Worm (Caenorhabditis elegans) whole organism, late embryonic: ENCODE measurements around the gene str-103.

ENCODE experiments used
- C38D4.7 ChIP-seq: fragments of 200-800 bp; sonication (Bioruptor generic); optimal IDR thresholded peaks from 2 replicates; lab custom pipeline; 2018; ENCODE audit warnings: mild to moderate bottlenecking, missing genetic modification characterization, moderate library complexity, missing compliant biosample characterization
- F13H6.1 ChIP-seq: sonication (generic microtip); optimal IDR thresholded peaks from 2 replicates; lab custom pipeline; 2016; ENCODE audit warnings: missing genetic modification characterization, missing compliant biosample characterization
- K02D7.2 ChIP-seq: sonication (generic microtip); optimal IDR thresholded peaks from 2 replicates; lab custom pipeline; 2017; ENCODE audit warnings: mild to moderate bottlenecking, missing genetic modification characterization, missing compliant biosample characterization
- Y22D7AL.16 ChIP-seq: sonication (generic microtip); optimal IDR thresholded peaks from 2 replicates; lab custom pipeline; 2016; ENCODE audit warnings: missing genetic modification characterization, missing compliant biosample characterization
- ahr-1 ChIP-seq: sonication (generic microtip); optimal IDR thresholded peaks from 2 replicates; lab custom pipeline; 2016; ENCODE audit warnings: missing genetic modification characterization, missing compliant biosample characterization
- ceh-14 ChIP-seq: sonication (generic microtip); optimal IDR thresholded peaks from 2 replicates; lab custom pipeline; 2016; ENCODE audit warnings: missing genotype, missing genetic modification characterization, missing compliant biosample characterization
- ceh-19 ChIP-seq: fragments of 200-800 bp; sonication (Bioruptor generic); optimal IDR thresholded peaks from 2 replicates; lab custom pipeline; 2018; ENCODE audit warnings: mild to moderate bottlenecking, missing genetic modification characterization, missing compliant biosample characterization
- ceh-2 ChIP-seq: sonication (generic microtip); optimal IDR thresholded peaks from 2 replicates; lab custom pipeline; 2016; ENCODE audit warnings: missing genotype, missing genetic modification characterization, missing compliant biosample characterization
- ceh-24 ChIP-seq: sonication (generic microtip); optimal IDR thresholded peaks from 2 replicates; lab custom pipeline; 2016; ENCODE audit warnings: mild to moderate bottlenecking, missing genetic modification characterization, missing compliant biosample characterization
- ceh-30 ChIP-seq: fragments of 150-350 bp; optimal IDR thresholded peaks from 2 replicates; lab custom pipeline; 2014; ENCODE audit warnings: missing biosample characterization, missing genetic modification characterization
- ceh-31 ChIP-seq: sonication (generic microtip); optimal IDR thresholded peaks from 2 replicates; lab custom pipeline; 2016; ENCODE audit warnings: missing genetic modification characterization, missing compliant biosample characterization
- ceh-48 ChIP-seq: sonication (generic microtip); optimal IDR thresholded peaks from 2 replicates; lab custom pipeline; 2016; ENCODE audit warnings: missing genetic modification characterization, inconsistent platforms, missing compliant biosample characterization
- ceh-6 ChIP-seq: fragments of 200-800 bp; sonication (Bioruptor generic); optimal IDR thresholded peaks from 2 replicates; lab custom pipeline; 2018; ENCODE audit warnings: mild to moderate bottlenecking, missing genetic modification characterization, missing compliant biosample characterization
- dve-1 ChIP-seq: sonication (generic microtip); optimal IDR thresholded peaks from 2 replicates; lab custom pipeline; 2017; ENCODE audit warnings: antibody characterized with exemption, mild to moderate bottlenecking, missing genetic modification characterization, missing compliant biosample characterization
- elt-4 ChIP-seq: sonication (generic microtip); optimal IDR thresholded peaks from 2 replicates; lab custom pipeline; 2016; ENCODE audit warnings: missing genetic modification characterization, missing compliant biosample characterization
- ets-4 ChIP-seq: sonication (generic microtip); optimal IDR thresholded peaks from 2 replicates; lab custom pipeline; 2016; ENCODE audit warnings: missing genetic modification characterization, missing compliant biosample characterization
- fax-1 ChIP-seq: sonication (generic microtip); optimal IDR thresholded peaks from 2 replicates; lab custom pipeline; 2016; ENCODE audit warnings: missing genotype, missing genetic modification characterization, missing compliant biosample characterization
- fkh-10 ChIP-seq: fragments of 150-350 bp; optimal IDR thresholded peaks from 2 replicates; lab custom pipeline; 2014; ENCODE audit warnings: missing biosample characterization, missing genetic modification reagents, missing genetic modification characterization
- fkh-6 ChIP-seq: sonication (generic microtip); optimal IDR thresholded peaks from 2 replicates; lab custom pipeline; 2016; ENCODE audit warnings: missing genetic modification characterization, missing compliant biosample characterization
- hlh-15 ChIP-seq: sonication (generic microtip); optimal IDR thresholded peaks from 2 replicates; lab custom pipeline; 2016; ENCODE audit warnings: missing genetic modification characterization, missing compliant biosample characterization
- hlh-30 ChIP-seq: sonication (generic microtip); optimal IDR thresholded peaks from 2 replicates; lab custom pipeline; 2017; ENCODE audit warnings: antibody characterized with exemption, missing genetic modification characterization, missing compliant biosample characterization; ENCODE audit not compliant: insufficient read depth
- hlh-6 ChIP-seq: sonication (generic microtip); optimal IDR thresholded peaks from 2 replicates; lab custom pipeline; 2016; ENCODE audit warnings: missing genotype, missing genetic modification characterization, missing compliant biosample characterization
- hlh-8 ChIP-seq: sonication (generic microtip); optimal IDR thresholded peaks from 2 replicates; lab custom pipeline; 2016; ENCODE audit warnings: missing genotype, missing genetic modification characterization, missing compliant biosample characterization
- lin-11 ChIP-seq: fragments of 200-800 bp; sonication (Bioruptor generic); optimal IDR thresholded peaks from 2 replicates; lab custom pipeline; 2018; ENCODE audit warnings: mild to moderate bottlenecking, missing genetic modification characterization, missing compliant biosample characterization
- mec-3 ChIP-seq: sonication (generic microtip); optimal IDR thresholded peaks from 2 replicates; lab custom pipeline; 2016; ENCODE audit warnings: borderline replicate concordance, missing genetic modification characterization, missing compliant biosample characterization
- nfya-1 ChIP-seq: sonication (generic microtip); optimal IDR thresholded peaks from 2 replicates; lab custom pipeline; 2017; ENCODE audit warnings: missing genetic modification characterization, mild to moderate bottlenecking, missing compliant biosample characterization, antibody characterized with exemption, moderate library complexity
- nhr-11 ChIP-seq: fragments of 150-350 bp; optimal IDR thresholded peaks from 2 replicates; lab custom pipeline; 2014; ENCODE audit warnings: missing biosample characterization, missing genetic modification characterization
- nhr-232 ChIP-seq: sonication (generic microtip); optimal IDR thresholded peaks from 2 replicates; lab custom pipeline; 2016; ENCODE audit warnings: missing genetic modification characterization, missing compliant biosample characterization
- npax-4 ChIP-seq: sonication (generic microtip); optimal IDR thresholded peaks from 2 replicates; lab custom pipeline; 2016; ENCODE audit warnings: missing genetic modification characterization, missing compliant biosample characterization
- pag-3 ChIP-seq: sonication (generic microtip); optimal IDR thresholded peaks from 2 replicates; lab custom pipeline; 2016; ENCODE audit warnings: missing compliant biosample characterization, missing genetic modification characterization, borderline replicate concordance
- pqm-1 ChIP-seq: sonication (generic microtip); optimal IDR thresholded peaks from 2 replicates; lab custom pipeline; 2016; ENCODE audit warnings: missing genetic modification characterization, missing compliant biosample characterization
- ref-2 ChIP-seq: sonication (generic microtip); optimal IDR thresholded peaks from 2 replicates; lab custom pipeline; 2016; ENCODE audit warnings: missing genetic modification characterization, missing compliant biosample characterization
- rnt-1 ChIP-seq: sonication (generic microtip); optimal IDR thresholded peaks from 2 replicates; lab custom pipeline; 2016; ENCODE audit warnings: missing genetic modification characterization, missing compliant biosample characterization
- sdc-2 ChIP-seq: sonication (generic microtip); optimal IDR thresholded peaks from 2 replicates; lab custom pipeline; 2016; ENCODE audit warnings: missing genotype, missing genetic modification characterization, missing compliant biosample characterization
- sox-4 ChIP-seq: sonication (generic microtip); optimal IDR thresholded peaks from 2 replicates; lab custom pipeline; 2017; ENCODE audit warnings: mild to moderate bottlenecking, missing genetic modification characterization, inconsistent platforms, missing compliant biosample characterization
- tbx-2 ChIP-seq: sonication (generic microtip); optimal IDR thresholded peaks from 2 replicates; lab custom pipeline; 2016; ENCODE audit warnings: missing genetic modification characterization, missing compliant biosample characterization
- ttx-3 ChIP-seq: sonication (generic microtip); optimal IDR thresholded peaks from 2 replicates; lab custom pipeline; 2016; ENCODE audit warnings: missing genetic modification reagents, missing genetic modification characterization, missing compliant biosample characterization
- unc-3 ChIP-seq, 2 experiments: fragments of 200-800 bp in 1 of 2; sonication (Bioruptor generic) in 1 of 2; sonication (generic microtip) in 1 of 2; conservative IDR thresholded peaks in 1 of 2; optimal IDR thresholded peaks in 1 of 2; 2 replicates each; pipeline versions ENCODE4 v1.3.6 to Lab custom; 2016 to 2022; ENCODE audit warnings: missing compliant biosample characterization in 2 of 2, missing genetic modification characterization in 2 of 2, missing genetic modification reagents in 1 of 2
- unc-42 ChIP-seq: sonication (generic microtip); optimal IDR thresholded peaks from 2 replicates; lab custom pipeline; 2016; ENCODE audit warnings: missing genotype, missing genetic modification characterization, missing compliant biosample characterization
- unc-55 ChIP-seq: sonication (generic microtip); optimal IDR thresholded peaks from 2 replicates; lab custom pipeline; 2017; ENCODE audit warnings: missing biosample characterization, missing genetic modification reagents, missing genetic modification characterization
- unc-86 ChIP-seq: sonication (generic microtip); optimal IDR thresholded peaks from 2 replicates; lab custom pipeline; 2016; ENCODE audit warnings: missing genetic modification characterization, missing compliant biosample characterization
- ztf-16 ChIP-seq: sonication (generic microtip); optimal IDR thresholded peaks from 2 replicates; lab custom pipeline; 2017; ENCODE audit warnings: missing genetic modification characterization, missing compliant biosample characterization

The str-103 gene

DNA sequence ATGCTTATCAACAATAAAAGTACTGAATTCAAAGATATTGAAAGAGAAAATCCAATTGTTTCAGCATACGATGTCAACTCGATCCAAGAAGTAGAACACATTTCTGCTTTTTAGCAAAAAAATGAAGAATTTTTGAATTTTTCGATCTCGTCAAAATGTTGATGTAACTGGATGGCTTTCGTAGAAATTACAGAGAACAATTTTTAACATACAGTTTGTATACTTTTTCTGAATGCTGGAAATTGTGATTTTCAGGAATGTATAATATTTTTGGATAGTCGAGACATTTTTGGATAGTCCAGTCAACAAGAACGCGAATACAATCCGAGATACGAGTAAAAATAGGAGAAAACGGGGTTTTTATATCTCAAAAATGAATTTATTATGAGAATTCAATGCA, at the start of gene str-103:
Gene str-103 (minus strand): TSS at position 101 of the 400 bp plus-strand sequence.
- TF ChIP-seq ceh-6 (GFP tag; lab: Kevin White, UChicago) (no peak), unc-86 (no peak), ceh-19 (no peak), tbx-2 (no peak), lin-11 (tag; lab: Kevin White, UChicago) (no peak), hlh-8 (no peak), nfya-1 (tag; lab: Kevin White, UChicago) (no peak), mec-3 (no peak), ceh-48 (tag; lab: Kevin White, UChicago) (no peak), ttx-3 (tag; lab: Kevin White, UChicago) (no peak), ceh-2 (tag; lab: Kevin White, UChicago) (no peak), ahr-1 (tag; lab: Kevin White, UChicago) (no peak), dve-1 (tag; lab: Kevin White, UChicago) (no peak), K02D7.2 (no peak), C38D4.7 (GFP tag; lab: Kevin White, UChicago) (no peak), ceh-14 (tag; lab: Kevin White, UChicago) (no peak), npax-4 (tag; lab: Kevin White, UChicago) (no peak), pqm-1 (tag; lab: Kevin White, UChicago) (no peak), fkh-6 (tag; lab: Kevin White, UChicago) (no peak), fkh-10 (GFP tag; lab: Kevin White, UChicago) (no peak)

DNA sequence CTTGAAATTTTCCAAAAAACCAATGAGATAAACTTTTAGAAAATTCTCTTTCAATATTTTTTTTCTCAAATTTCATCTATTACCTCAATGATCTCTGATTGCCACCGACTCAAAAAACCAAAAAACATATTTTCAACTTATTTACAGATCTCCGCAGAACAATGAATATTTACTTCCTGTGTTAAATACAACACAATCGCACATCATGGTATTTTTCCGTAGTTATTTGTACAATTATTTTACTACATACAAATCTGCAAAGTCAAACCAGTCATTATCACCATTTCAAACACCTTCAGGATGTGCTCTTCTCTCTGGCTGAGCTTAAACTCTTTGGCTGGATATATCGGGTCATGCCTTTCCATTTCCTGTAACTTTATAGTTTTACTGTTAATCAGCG, 47.4 kb upstream of the str-103 start, which contains the start of gene str-108:
Gene str-108 (plus strand): TSS at position 301 of the 400 bp plus-strand sequence.
- TF ChIP-seq Y22D7AL.16 = no peak
- no peak for TF ChIP-seq F13H6.1 (tag; lab: Kevin White, UChicago)
- no peak for TF ChIP-seq unc-42 (tag; lab: Kevin White, UChicago)
- TF ChIP-seq elt-4 = no peak
- no peak for TF ChIP-seq nhr-232 (tag; lab: Kevin White, UChicago)
- no peak for TF ChIP-seq hlh-15 (tag; lab: Kevin White, UChicago)
- TF ChIP-seq hlh-30 (tag; lab: Kevin White, UChicago) = no peak
- no peak for TF ChIP-seq hlh-6
- no peak for TF ChIP-seq rnt-1 (tag; lab: Kevin White, UChicago)
- no peak for TF ChIP-seq pqm-1 (tag; lab: Kevin White, UChicago)
- no peak for TF ChIP-seq ceh-31
- no peak for TF ChIP-seq fax-1
- no peak for TF ChIP-seq sdc-2
- no peak for TF ChIP-seq ref-2 (tag; lab: Kevin White, UChicago)
- no peak for TF ChIP-seq pag-3 (tag; lab: Kevin White, UChicago)
- no peak for TF ChIP-seq unc-3 (GFP tag; conservative IDR thresholded peaks at IDR 0.05; lab: Robert Waterston, UW)
- no peak for TF ChIP-seq unc-3 (tag; optimal IDR thresholded peaks at IDR 0.05; lab: Kevin White, UChicago)
- TF ChIP-seq nhr-11 = no peak

ce11 chrV:16163719-16164118, 45.2 kb upstream of the str-103 start, which contains the start of gene F10A3.12:
Gene F10A3.12, plus strand, starts transcription at chrV:16164019.
- TF ChIP-seq ztf-16 (tag; lab: Kevin White, UChicago) (no peak), rnt-1 (tag; lab: Kevin White, UChicago) (no peak), npax-4 (tag; lab: Kevin White, UChicago) (no peak), unc-55 (GFP tag; lab: Kevin White, UChicago) (no peak), fkh-6 (tag; lab: Kevin White, UChicago) (no peak), ref-2 (tag; lab: Kevin White, UChicago) (no peak), ceh-30 (tag; lab: Kevin White, UChicago) (no peak), sox-4 (tag; lab: Kevin White, UChicago) (no peak), ceh-14 (tag; lab: Kevin White, UChicago) (no peak), nfya-1 (tag; lab: Kevin White, UChicago) (no peak), ets-4 (no peak), ceh-24 (tag; lab: Kevin White, UChicago) (no peak), sdc-2 (no peak)
